Fruit fly (Drosophila melanogaster): Measurements from ENCODE around the gene Or33b.

The Or33b gene

dm6 chr2L:11948479-11948878 is 12.5 kb downstream of the Or33b start:
- no peak for TF ChIP-seq cnc (optimal IDR thresholded peaks at IDR 0.05)
- no peak for TF ChIP-seq CG7045 (GFP tag; optimal IDR thresholded peaks at IDR 0.05)
- no peak for TF ChIP-seq tj (GFP tag; optimal IDR thresholded peaks at IDR 0.05)
- no peak for TF ChIP-seq ovo (GFP tag; optimal IDR thresholded peaks at IDR 0.05)
- TF ChIP-seq Crg-1 (GFP tag; optimal IDR thresholded peaks at IDR 0.05) = no peak
- TF ChIP-seq Clk (GFP tag; optimal IDR thresholded peaks at IDR 0.05) = no peak
- TF ChIP-seq cic (GFP tag; optimal IDR thresholded peaks at IDR 0.05) = no peak
- TF ChIP-seq kay (GFP tag; ENCODE audit: borderline replicate concordance) = no peak
- TF ChIP-seq CG5204 (GFP tag; optimal IDR thresholded peaks at IDR 0.05) = no peak

- TF ChIP-seq Crg-1 (GFP tag; optimal IDR thresholded peaks at IDR 0.05) (no peak), CG1620 (GFP tag; optimal IDR thresholded peaks at IDR 0.05) (no peak), CG7101 (tag; optimal IDR thresholded peaks at IDR 0.05) (peak; percentile 1), CG33017 (tag; optimal IDR thresholded peaks at IDR 0.05) (peak; percentile 26), CG7045 (GFP tag; optimal IDR thresholded peaks at IDR 0.05) (no peak), kay (GFP tag; ENCODE audit: borderline replicate concordance) (peak; percentile 33), pad (GFP tag; optimal IDR thresholded peaks at IDR 0.05) (no peak)
Observed at dm6 chr2L:11949917-11950316, 13.9 kb downstream of the Or33b start.

dm6 chr2L:11955839-11956238 is 19.9 kb downstream of the Or33b start:
- TF ChIP-seq CG11617 (GFP tag; optimal IDR thresholded peaks at IDR 0.05) (no peak), tj (GFP tag; optimal IDR thresholded peaks at IDR 0.05) (no peak), ovo (GFP tag; optimal IDR thresholded peaks at IDR 0.05) (no peak), CG12768 (GFP tag; optimal IDR thresholded peaks at IDR 0.05) (no peak), Hr96 (GFP tag; optimal IDR thresholded peaks at IDR 0.05) (no peak), CG7045 (GFP tag; optimal IDR thresholded peaks at IDR 0.05) (no peak), bab1 (GFP tag; optimal IDR thresholded peaks at IDR 0.05) (no peak), Clk (GFP tag; optimal IDR thresholded peaks at IDR 0.05) (no peak), pad (GFP tag; optimal IDR thresholded peaks at IDR 0.05) (no peak), Crg-1 (GFP tag; optimal IDR thresholded peaks at IDR 0.05) (no peak), CG1620 (GFP tag; optimal IDR thresholded peaks at IDR 0.05) (no peak), CG14711 (tag; optimal IDR thresholded peaks at IDR 0.05) (no peak), CG33017 (tag; optimal IDR thresholded peaks at IDR 0.05) (no peak), CG7101 (tag; optimal IDR thresholded peaks at IDR 0.05) (no peak), CG5204 (GFP tag; optimal IDR thresholded peaks at IDR 0.05) (no peak), Mnt (GFP tag; optimal IDR thresholded peaks at IDR 0.05) (no peak)

- no peak for TF ChIP-seq CG5204 (GFP tag; optimal IDR thresholded peaks at IDR 0.05)
Observed at dm6 chr2L:11958729-11959128, 22.7 kb downstream of the Or33b start.

dm6 chr2L:11960909-11961308 is 24.9 kb downstream of the Or33b start:
- no peak for TF ChIP-seq toe (GFP tag; optimal IDR thresholded peaks at IDR 0.05)
- no peak for TF ChIP-seq cnc (optimal IDR thresholded peaks at IDR 0.05)
- TF ChIP-seq CG7101 (tag; optimal IDR thresholded peaks at IDR 0.05) = no peak
- TF ChIP-seq CG1620 (GFP tag; optimal IDR thresholded peaks at IDR 0.05) = no peak
- TF ChIP-seq CG11617 (GFP tag; optimal IDR thresholded peaks at IDR 0.05) = no peak
- TF ChIP-seq CG14711 (tag; optimal IDR thresholded peaks at IDR 0.05) = no peak
- no peak for TF ChIP-seq kay (GFP tag; ENCODE audit: borderline replicate concordance)
- no peak for TF ChIP-seq CG33017 (tag; optimal IDR thresholded peaks at IDR 0.05)
- no peak for TF ChIP-seq Mnt (GFP tag; optimal IDR thresholded peaks at IDR 0.05)
- TF ChIP-seq cic (GFP tag; optimal IDR thresholded peaks at IDR 0.05) = no peak
- TF ChIP-seq tj (GFP tag; optimal IDR thresholded peaks at IDR 0.05) = no peak
- no peak for TF ChIP-seq CG7045 (GFP tag; optimal IDR thresholded peaks at IDR 0.05)
- TF ChIP-seq pad (GFP tag; optimal IDR thresholded peaks at IDR 0.05) = no peak
- TF ChIP-seq bab1 (GFP tag; optimal IDR thresholded peaks at IDR 0.05) = no peak
- no peak for TF ChIP-seq CG12768 (GFP tag; optimal IDR thresholded peaks at IDR 0.05)

- TF ChIP-seq kay (GFP tag; ENCODE audit: borderline replicate concordance) (peak; percentile 31), tj (GFP tag; optimal IDR thresholded peaks at IDR 0.05) (peak; percentile 82), CG12768 (GFP tag; optimal IDR thresholded peaks at IDR 0.05) (no peak)
Observed at dm6 chr2L:11963422-11964322, 27.7 kb downstream of the Or33b start.
